Worm (Caenorhabditis elegans) whole organism, L4 larva: ENCODE data around the gene F55A11.8.
"Not testable (repeated sequence)": the region's sequence is repeated elsewhere in the genome, so short reads cannot be mapped to it uniquely, and the experiment has no call there.

ENCODE experiments used
- F37D6.2 ChIP-seq: sonication (generic microtip); optimal IDR thresholded peaks from 2 replicates; lab custom pipeline; 2016; ENCODE audit warnings: mild to moderate bottlenecking, missing genetic modification characterization, missing compliant biosample characterization
- R02D3.7 ChIP-seq: fragments of 150-350 bp; sonication (generic microtip); optimal IDR thresholded peaks from 3 replicates; lab custom pipeline; 2014; ENCODE audit warnings: missing biosample characterization, missing genetic modification characterization
- T20F7.1 ChIP-seq: fragments of 200-800 bp; sonication (Bioruptor generic); optimal IDR thresholded peaks from 2 replicates; lab custom pipeline; 2018; ENCODE audit warnings: mild to moderate bottlenecking, missing genetic modification characterization, missing compliant biosample characterization
- Y48G9A.11 ChIP-seq: fragments of 200-800 bp; sonication (Bioruptor generic); IDR thresholded peaks from 2 replicates; pipeline ENCODE4 v1.3.6; 2022; ENCODE audit warnings: missing genetic modification reagents, missing genetic modification characterization, missing compliant biosample characterization
- ZK337.2 ChIP-seq: fragments of 200-800 bp; sonication (Bioruptor generic); IDR thresholded peaks from 2 replicates; pipeline ENCODE4 v1.3.6; 2022; ENCODE audit warnings: missing genetic modification reagents, missing genetic modification characterization, missing compliant biosample characterization
- ama-1 ChIP-seq: fragments of 150-350 bp; optimal IDR thresholded peaks from 2 replicates; lab custom pipeline; 2014; ENCODE audit warnings: inconsistent platforms, mixed read lengths
- attf-4 ChIP-seq: sonication (generic microtip); optimal IDR thresholded peaks from 3 replicates; lab custom pipeline; 2017; ENCODE audit warnings: missing biosample characterization, missing genetic modification characterization
- ceh-20 ChIP-seq: fragments of 200-800 bp; sonication (Bioruptor generic); IDR thresholded peaks from 2 replicates; pipeline ENCODE4 v1.3.6; 2022; ENCODE audit warnings: missing genetic modification reagents, missing genetic modification characterization, missing compliant biosample characterization
- ceh-28 ChIP-seq: fragments of 150-350 bp; optimal IDR thresholded peaks from 2 replicates; lab custom pipeline; 2014; ENCODE audit warnings: missing biosample characterization, missing genetic modification reagents, missing genetic modification characterization
- ceh-62 ChIP-seq: sonication (generic microtip); optimal IDR thresholded peaks from 2 replicates; lab custom pipeline; 2017; ENCODE audit warnings: missing biosample characterization, missing genetic modification characterization
- cey-2 ChIP-seq: sonication (generic microtip); optimal IDR thresholded peaks from 3 replicates; lab custom pipeline; 2017; ENCODE audit warnings: missing genetic modification characterization, mild to moderate bottlenecking, missing compliant biosample characterization, antibody characterized with exemption, borderline replicate concordance; ENCODE audit not compliant: insufficient read depth
- daf-12 ChIP-seq: fragments of 150-350 bp; optimal IDR thresholded peaks from 2 replicates; lab custom pipeline; 2014; ENCODE audit warnings: missing biosample characterization, missing genetic modification reagents, missing genetic modification characterization
- daf-16 ChIP-seq, 3 experiments: sonication (generic microtip); optimal IDR thresholded peaks; 2 replicates each; lab custom pipeline; 2016 to 2017; ENCODE audit warnings: missing genetic modification characterization in 3 of 3, missing genetic modification reagents in 3 of 3, mild to moderate bottlenecking in 2 of 3, missing compliant biosample characterization in 2 of 3, missing biosample characterization in 1 of 3, moderate library complexity in 1 of 3
- dmd-6 ChIP-seq: fragments of 200-800 bp; sonication (Bioruptor generic); IDR thresholded peaks from 2 replicates; pipeline ENCODE4 v1.3.6; 2022; ENCODE audit warnings: missing genetic modification reagents, missing genetic modification characterization, missing compliant biosample characterization
- dmd-9 ChIP-seq: fragments of 200-800 bp; sonication (Bioruptor generic); IDR thresholded peaks from 2 replicates; pipeline ENCODE4 v1.3.6; 2022; ENCODE audit warnings: missing genetic modification reagents, missing genetic modification characterization, missing compliant biosample characterization
- dve-1 ChIP-seq: sonication (generic microtip); optimal IDR thresholded peaks from 2 replicates; lab custom pipeline; 2017; ENCODE audit warnings: antibody characterized with exemption, mild to moderate bottlenecking, missing genetic modification characterization, missing compliant biosample characterization; ENCODE audit not compliant: insufficient read depth
- gei-8 ChIP-seq: fragments of 200-800 bp; sonication (Bioruptor generic); optimal IDR thresholded peaks from 2 replicates; lab custom pipeline; 2018; ENCODE audit warnings: mild to moderate bottlenecking, missing genetic modification characterization, missing compliant biosample characterization
- hlh-11 ChIP-seq: fragments of 200-800 bp; sonication (Bioruptor generic); optimal IDR thresholded peaks from 2 replicates; lab custom pipeline; 2018; ENCODE audit warnings: mild to moderate bottlenecking, missing genetic modification characterization, missing compliant biosample characterization
- hmg-1.1 ChIP-seq: fragments of 200-800 bp; sonication (Bioruptor generic); IDR thresholded peaks from 2 replicates; pipeline ENCODE4 v1.3.6; 2022; ENCODE audit warnings: missing genetic modification reagents, missing genetic modification characterization, missing compliant biosample characterization
- jun-1 ChIP-seq: fragments of 150-350 bp; optimal IDR thresholded peaks from 2 replicates; lab custom pipeline; 2014; ENCODE audit warnings: missing biosample characterization, missing genetic modification reagents, missing genetic modification characterization
- lim-7 ChIP-seq: fragments of 200-800 bp; sonication (Bioruptor generic); IDR thresholded peaks from 2 replicates; pipeline ENCODE4 v1.3.6; 2022; ENCODE audit warnings: missing genetic modification characterization, missing compliant biosample characterization
- lin-13 ChIP-seq: fragments of 150-350 bp; optimal IDR thresholded peaks from 2 replicates; lab custom pipeline; 2014; ENCODE audit warnings: missing biosample characterization, missing genetic modification reagents, missing genetic modification characterization
- lin-29 ChIP-seq: fragments of 200-800 bp; sonication (Bioruptor generic); IDR thresholded peaks from 2 replicates; pipeline ENCODE4 v1.3.6; 2022; ENCODE audit warnings: missing genetic modification reagents, missing genetic modification characterization, missing compliant biosample characterization
- lin-38 ChIP-seq: fragments of 200-800 bp; sonication (Bioruptor generic); IDR thresholded peaks from 2 replicates; pipeline ENCODE4 v1.3.6; 2022; ENCODE audit warnings: missing genetic modification reagents, missing genetic modification characterization, missing compliant biosample characterization
- madf-9 ChIP-seq: fragments of 200-800 bp; sonication (Bioruptor generic); conservative IDR thresholded peaks from 2 replicates; pipeline ENCODE4 v1.3.6; 2022; ENCODE audit warnings: missing genetic modification reagents, missing genetic modification characterization, missing compliant biosample characterization
- mdl-1 ChIP-seq, 2 experiments: fragments of 150-350 bp in 1 of 2; sonication (generic microtip) in 1 of 2; optimal IDR thresholded peaks; 2 replicates each; lab custom pipeline; 2014 to 2017; ENCODE audit warnings: missing biosample characterization in 2 of 2, missing genetic modification characterization in 2 of 2
- mes-2 ChIP-seq: sonication (generic microtip); optimal IDR thresholded peaks from 2 replicates; lab custom pipeline; 2016; ENCODE audit warnings: missing genotype, mild to moderate bottlenecking, missing genetic modification characterization, missing compliant biosample characterization; ENCODE audit not compliant: poor library complexity, severe bottlenecking
- nhr-28 ChIP-seq: fragments of 150-350 bp; optimal IDR thresholded peaks from 2 replicates; lab custom pipeline; 2014; ENCODE audit warnings: missing biosample characterization, missing genetic modification characterization
- nhr-6 ChIP-seq: fragments of 150-350 bp; optimal IDR thresholded peaks from 2 replicates; lab custom pipeline; 2014; ENCODE audit warnings: missing biosample characterization, missing genetic modification characterization
- pha-4 ChIP-seq, 2 experiments: fragments of 150-350 bp in 1 of 2; fragments of 200-800 bp in 1 of 2; sonication (Bioruptor generic) in 1 of 2; IDR thresholded peaks in 1 of 2; optimal IDR thresholded peaks in 1 of 2; 2 replicates each; pipeline versions ENCODE4 v1.3.6 to Lab custom; 2014 to 2022; ENCODE audit warnings: missing genetic modification characterization in 2 of 2, missing genetic modification reagents in 2 of 2, missing biosample characterization in 1 of 2, missing compliant biosample characterization in 1 of 2
- pqm-1 ChIP-seq: sonication (generic microtip); optimal IDR thresholded peaks from 2 replicates; lab custom pipeline; 2017; ENCODE audit warnings: missing biosample characterization, missing genetic modification characterization
- rbr-2 ChIP-seq: sonication (generic microtip); optimal IDR thresholded peaks from 2 replicates; lab custom pipeline; 2016; ENCODE audit warnings: missing genotype, missing genetic modification characterization, missing compliant biosample characterization
- skn-1 ChIP-seq: fragments of 150-350 bp; optimal IDR thresholded peaks from 2 replicates; lab custom pipeline; 2014; ENCODE audit warnings: missing biosample characterization, missing genetic modification characterization
- spr-1 ChIP-seq: sonication (generic microtip); optimal IDR thresholded peaks from 2 replicates; lab custom pipeline; 2016; ENCODE audit warnings: mild to moderate bottlenecking, missing genetic modification characterization, missing compliant biosample characterization
- tra-1 ChIP-seq: fragments of 200-800 bp; sonication (Bioruptor generic); IDR thresholded peaks from 2 replicates; pipeline ENCODE4 v1.3.6; 2022; ENCODE audit warnings: missing genetic modification reagents, missing genetic modification characterization, missing compliant biosample characterization
- unc-130 ChIP-seq: sonication (generic microtip); optimal IDR thresholded peaks from 2 replicates; lab custom pipeline; 2016; ENCODE audit warnings: missing genetic modification reagents, missing genetic modification characterization, missing compliant biosample characterization
- unc-39 ChIP-seq: sonication (generic microtip); optimal IDR thresholded peaks from 2 replicates; lab custom pipeline; 2017; ENCODE audit warnings: missing biosample characterization, missing genetic modification characterization
- unc-62 ChIP-seq, 3 experiments: fragments of 150-350 bp in 1 of 3; sonication (generic microtip); optimal IDR thresholded peaks in 2 of 3; peaks in 1 of 3; 1 replicate in 1 of 3; 2 replicates in 2 of 3; lab custom pipeline; 2014 to 2017; ENCODE audit warnings: missing biosample characterization in 3 of 3, missing genetic modification characterization in 3 of 3, missing genetic modification reagents in 3 of 3, missing genotype in 1 of 3
- vab-7 ChIP-seq: fragments of 200-800 bp; sonication (Bioruptor generic); IDR thresholded peaks from 2 replicates; pipeline ENCODE4 v1.3.6; 2022; ENCODE audit warnings: missing genetic modification reagents, missing genetic modification characterization, missing compliant biosample characterization
- zag-1 ChIP-seq: fragments of 150-350 bp; optimal IDR thresholded peaks from 2 replicates; lab custom pipeline; 2014; ENCODE audit warnings: missing biosample characterization, missing genetic modification characterization
- zfp-3 ChIP-seq: fragments of 200-800 bp; sonication (Bioruptor generic); conservative IDR thresholded peaks from 2 replicates; pipeline ENCODE4 v1.3.6; 2022; ENCODE audit warnings: missing genetic modification reagents, missing genetic modification characterization, missing compliant biosample characterization
- zip-2 ChIP-seq: fragments of 150-350 bp; optimal IDR thresholded peaks from 2 replicates; lab custom pipeline; 2014; ENCODE audit warnings: missing biosample characterization, missing genetic modification characterization
- ztf-11 ChIP-seq: fragments of 150-350 bp; optimal IDR thresholded peaks from 2 replicates; lab custom pipeline; 2014; ENCODE audit warnings: missing biosample characterization, missing genetic modification characterization

The F55A11.8 gene

ce11 chrV:11822461-11822939, 34.5 kb downstream of the F55A11.8 start, which contains the start of gene pyc-1 (continued):
- TF ChIP-seq ceh-20 = no peak
- no peak for TF ChIP-seq hmg-1.1 (GFP tag; lab: Robert Waterston, UW)
- TF ChIP-seq T20F7.1 (GFP tag; lab: Kevin White, UChicago) = peak; percentile 66
- no peak for TF ChIP-seq ceh-28 (tag; lab: Kevin White, UChicago)
- TF ChIP-seq tra-1 (GFP tag; lab: Robert Waterston, UW) = no peak
- TF ChIP-seq zip-2 (tag; lab: Kevin White, UChicago) = peak; percentile 21

- peak; percentile 63 for TF ChIP-seq dve-1 (tag; lab: Kevin White, UChicago)
- peak; percentile 41 for TF ChIP-seq dmd-6
- TF ChIP-seq ama-1 (lab: Kevin White, UChicago) = peak; percentile 0
- TF ChIP-seq nhr-28 (tag; lab: Kevin White, UChicago) = peak; percentile 62
- 0 out of 2 replicates have a peak, but pooled peaks have one; percentile 22 for TF ChIP-seq lin-38 (GFP tag; lab: Robert Waterston, UW)
- TF ChIP-seq daf-16 (GFP tag; optimal IDR thresholded peaks at IDR 0.05; lab: Kevin White, UChicago) = not testable (repeated sequence)
- peak; percentile 34 for TF ChIP-seq daf-16 (tag; optimal IDR thresholded peaks at IDR 0.05; lab: Kevin White, UChicago)
Observed at ce11 chrV:11823125-11823833, 35.3 kb downstream of the F55A11.8 start.

ce11 chrV:11823978-11824377, 36.0 kb downstream of the F55A11.8 start:
- no peak for TF ChIP-seq unc-39
- no peak for TF ChIP-seq Y48G9A.11 (GFP tag; lab: Robert Waterston, UW)
- no peak for TF ChIP-seq zag-1 (tag; lab: Kevin White, UChicago)
- TF ChIP-seq vab-7 = no peak
- TF ChIP-seq dmd-9 (GFP tag; lab: Robert Waterston, UW) = no peak
- 0 out of 2 replicates have a peak, but pooled peaks have one; percentile 26 for TF ChIP-seq zfp-3 (GFP tag; lab: Robert Waterston, UW)
- TF ChIP-seq ztf-11 (tag; lab: Kevin White, UChicago) = no peak
- peak; percentile 68 for TF ChIP-seq pqm-1 (tag; lab: Kevin White, UChicago)
- no peak for TF ChIP-seq rbr-2 (tag; lab: Kevin White, UChicago)
- TF ChIP-seq ZK337.2 (GFP tag; lab: Robert Waterston, UW) = no peak
- TF ChIP-seq skn-1 = no peak
- TF ChIP-seq ceh-62 = no peak
- TF ChIP-seq pha-4 (GFP tag; IDR thresholded peaks at IDR 0.05; lab: Robert Waterston, UW) = no peak; the same call in 1 of the 2 replicates
- peak; percentile 54 for TF ChIP-seq pha-4 (tag; optimal IDR thresholded peaks at IDR 0.05; lab: Kevin White, UChicago)
- TF ChIP-seq R02D3.7 (tag; lab: Kevin White, UChicago) = no peak
- TF ChIP-seq daf-16 (GFP tag; optimal IDR thresholded peaks at IDR 0.05; lab: Kevin White, UChicago) = peak in 1 of 2 experiments; percentile 52
- peak; percentile 89 for TF ChIP-seq daf-16 (tag; optimal IDR thresholded peaks at IDR 0.05; lab: Kevin White, UChicago)
- no peak for TF ChIP-seq attf-4 (tag; lab: Kevin White, UChicago)
- TF ChIP-seq spr-1 (tag; lab: Kevin White, UChicago) = peak; percentile 1
- peak; percentile 20 for TF ChIP-seq jun-1 (tag; lab: Kevin White, UChicago)
- peak; percentile 28 for TF ChIP-seq lin-13 (GFP tag; lab: Kevin White, UChicago)
- TF ChIP-seq hmg-1.1 (GFP tag; lab: Robert Waterston, UW) = peak; percentile 43
- TF ChIP-seq cey-2 (tag; lab: Kevin White, UChicago) = peak; percentile 30
- no peak for TF ChIP-seq lin-29 (GFP tag; lab: Robert Waterston, UW)
- TF ChIP-seq madf-9 (GFP tag; lab: Robert Waterston, UW) = no peak
- peak; percentile 52 for TF ChIP-seq mes-2 (tag; lab: Kevin White, UChicago)
- TF ChIP-seq daf-12 (tag; lab: Kevin White, UChicago) = no peak
- no peak for TF ChIP-seq unc-130 (GFP tag; lab: Kevin White, UChicago)
- peak; percentile 69 for TF ChIP-seq nhr-6 (tag; lab: Kevin White, UChicago)
- TF ChIP-seq F37D6.2 = no peak
- no peak for TF ChIP-seq gei-8
- TF ChIP-seq lim-7 = no peak
- peak; percentile 96 for TF ChIP-seq hlh-11 (tag; lab: Kevin White, UChicago)
- no peak for TF ChIP-seq zip-2 (tag; lab: Kevin White, UChicago)
- peak in 1 of 2 experiments; percentile 81 for TF ChIP-seq mdl-1 (tag; optimal IDR thresholded peaks at IDR 0.05; lab: Kevin White, UChicago)
- peak in 1 of 2 experiments; percentile 93 for TF ChIP-seq unc-62 (GFP tag; optimal IDR thresholded peaks at IDR 0.05 in 1 of 2; lab: Kevin White, UChicago)
- no peak for TF ChIP-seq unc-62 (tag; optimal IDR thresholded peaks at IDR 0.05; lab: Kevin White, UChicago)
